Worm (Caenorhabditis elegans): ENCODE data around the gene skr-21.

The skr-21 gene

ce11 chrX:13189861-13190260 lies 36.6 kb downstream of the skr-21 start, which contains the start of gene cwp-5:
TSS of gene cwp-5 (minus strand) at chrX:13189961.
- no peak for TF ChIP-seq cnd-1 (tag; optimal IDR thresholded peaks at IDR 0.05)
- no peak for TF ChIP-seq bed-3 (GFP tag; optimal IDR thresholded peaks at IDR 0.05)
- TF ChIP-seq elt-3 (tag; optimal IDR thresholded peaks at IDR 0.05): no peak
- no peak for TF ChIP-seq blmp-1 (tag; optimal IDR thresholded peaks at IDR 0.05)
- TF ChIP-seq nhr-76 (tag; optimal IDR thresholded peaks at IDR 0.05): no peak
- no peak for TF ChIP-seq tbx-8 (GFP tag; optimal IDR thresholded peaks at IDR 0.05)
- no peak for TF ChIP-seq lin-13 (tag; optimal IDR thresholded peaks at IDR 0.05)
- no peak for TF ChIP-seq drap-1 (GFP tag; optimal IDR thresholded peaks at IDR 0.05)
- TF ChIP-seq lsy-2 (tag; optimal IDR thresholded peaks at IDR 0.05): no peak
- TF ChIP-seq unc-120 (tag; optimal IDR thresholded peaks at IDR 0.05; ENCODE audit: poor library complexity, severe bottlenecking): no peak
- no peak for TF ChIP-seq mab-5 (tag; optimal IDR thresholded peaks at IDR 0.05)
- TF ChIP-seq M03D4.4 (tag; optimal IDR thresholded peaks at IDR 0.05): no peak
- no peak for TF ChIP-seq sptf-1 (tag; optimal IDR thresholded peaks at IDR 0.05)
- TF ChIP-seq sem-2 (GFP tag; optimal IDR thresholded peaks at IDR 0.05): no peak

ce11 chrX:13182012-13182411 lies 44.5 kb downstream of the skr-21 start:
- TF ChIP-seq tbx-8 (GFP tag; optimal IDR thresholded peaks at IDR 0.05) (no peak), M03D4.4 (tag; optimal IDR thresholded peaks at IDR 0.05) (no peak), flh-1 (GFP tag; optimal IDR thresholded peaks at IDR 0.05) (no peak), elt-3 (tag; optimal IDR thresholded peaks at IDR 0.05) (no peak), ztf-11 (tag; optimal IDR thresholded peaks at IDR 0.05) (no peak), nhr-76 (tag; optimal IDR thresholded peaks at IDR 0.05) (no peak), nhr-28 (tag; optimal IDR thresholded peaks at IDR 0.05) (no peak), ceh-43 (GFP tag; optimal IDR thresholded peaks at IDR 0.05) (no peak), snpc-4 (tag; optimal IDR thresholded peaks at IDR 0.05) (no peak), pha-4 (tag; optimal IDR thresholded peaks at IDR 0.05) (no peak)

- TF ChIP-seq zip-8 (tag; optimal IDR thresholded peaks at IDR 0.05) (no peak), mab-5 (tag; optimal IDR thresholded peaks at IDR 0.05) (no peak)
Measured at ce11 chrX:13178347-13178746, 48.1 kb downstream of the skr-21 start, which contains the start of gene nlp-3. TSS of gene nlp-3 (minus strand) at chrX:13178447.
